Fruit fly (Drosophila melanogaster) Kc167 (cell line): ENCODE measurements around the gene CG5445.

ENCODE experiments used
- Myc ChIP-seq: fragments of >200 bp; optimal IDR thresholded peaks from 2 replicates; lab custom pipeline; 2017; ENCODE audit warnings: missing external identifiers
- h ChIP-seq: fragments of >200 bp; optimal IDR thresholded peaks from 3 replicates; lab custom pipeline; 2018; ENCODE audit warnings: missing external identifiers
- insv ChIP-seq: fragments of >200 bp; optimal IDR thresholded peaks from 3 replicates; lab custom pipeline; 2018; ENCODE audit warnings: missing external identifiers

dm6 chrX:17282626-17283025 lies 330 bp downstream of the CG5445 start, which contains the start of gene CG8664:
- no peak for TF ChIP-seq h (lab: Kevin White, UChicago)
- no peak for TF ChIP-seq insv
- no peak for TF ChIP-seq Myc (lab: Kevin White, UChicago)
